Worm (Caenorhabditis elegans): Measurements from ENCODE around the gene ncs-4.

ncs-4 gene

DNA sequence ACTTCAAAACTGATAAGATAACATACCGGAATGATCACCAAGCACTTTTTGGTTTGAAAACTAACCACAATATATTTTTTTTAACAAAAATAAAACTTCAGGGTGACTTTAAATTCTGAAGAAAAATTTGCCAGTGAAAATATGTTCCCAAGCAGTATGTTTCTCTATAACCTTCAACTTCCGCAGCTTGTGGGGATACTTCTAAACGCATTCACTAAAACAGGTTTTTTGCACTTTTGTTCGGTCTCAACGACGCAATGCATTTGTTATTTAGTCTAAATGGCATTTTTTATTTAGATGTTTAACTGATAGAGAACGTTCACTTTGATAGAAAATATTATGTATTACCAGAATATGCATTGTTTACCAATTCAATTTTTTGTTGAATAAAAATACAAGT is 12.9 kb downstream of the ncs-4 start:
- TF ChIP-seq fkh-3 (tag; optimal IDR thresholded peaks at IDR 0.05) (no peak), die-1 (tag; optimal IDR thresholded peaks at IDR 0.05) (no peak), ztf-26 (tag; optimal IDR thresholded peaks at IDR 0.05) (no peak), B0035.1 (tag; optimal IDR thresholded peaks at IDR 0.05) (no peak), ceh-91 (GFP tag; IDR thresholded peaks at IDR 0.05) (no peak)

DNA sequence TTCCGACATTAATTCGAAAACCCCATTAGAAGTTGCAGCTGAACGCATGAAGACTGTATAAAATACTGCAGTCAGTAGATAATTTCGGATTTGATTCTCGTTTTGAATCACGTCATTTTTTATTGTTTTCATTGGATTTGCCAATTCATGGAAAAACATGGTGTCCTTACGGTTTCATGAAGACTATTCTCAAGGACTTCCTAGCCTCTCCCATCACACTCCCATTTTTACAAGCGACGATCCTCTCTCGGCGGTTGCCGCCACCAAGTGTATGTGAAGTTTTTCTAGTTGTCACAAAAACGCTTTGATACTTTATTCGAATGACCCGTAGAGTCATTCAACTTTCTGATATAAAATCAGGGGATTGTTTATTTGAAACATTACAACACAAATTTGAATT is 13.5 kb downstream of the ncs-4 start:
- TF ChIP-seq nfya-1 (tag; optimal IDR thresholded peaks at IDR 0.05; ENCODE audit: borderline replicate concordance, insufficient read depth) = no peak
- TF ChIP-seq hlh-12 (tag; optimal IDR thresholded peaks at IDR 0.05) = no peak
- TF ChIP-seq F49E8.2 (tag; optimal IDR thresholded peaks at IDR 0.05; ENCODE audit: insufficient read depth) = no peak
- no peak for TF ChIP-seq K12H6.12 (tag; optimal IDR thresholded peaks at IDR 0.05)
- no peak for TF ChIP-seq lsy-27 (tag; optimal IDR thresholded peaks at IDR 0.05; ENCODE audit: borderline replicate concordance, insufficient read depth)
- no peak for TF ChIP-seq ekl-4 (GFP tag; IDR thresholded peaks at IDR 0.05)
- no peak for TF ChIP-seq him-1 (tag; optimal IDR thresholded peaks at IDR 0.05)
- TF ChIP-seq ztf-6 (GFP tag; IDR thresholded peaks at IDR 0.05) = no peak
- no peak for TF ChIP-seq nhr-90 (tag; optimal IDR thresholded peaks at IDR 0.05)
- no peak for TF ChIP-seq lin-54 (GFP tag; optimal IDR thresholded peaks at IDR 0.05)
- TF ChIP-seq hlh-26 (GFP tag; conservative IDR thresholded peaks at IDR 0.05) = no peak
- no peak for TF ChIP-seq Y56A3A.18 (GFP tag; IDR thresholded peaks at IDR 0.05)
- TF ChIP-seq mcd-1 (GFP tag; IDR thresholded peaks at IDR 0.05) = no peak
- TF ChIP-seq D2030.7 (GFP tag; IDR thresholded peaks at IDR 0.05) = no peak
- no peak for TF ChIP-seq Y79H2A.3 (GFP tag; conservative IDR thresholded peaks at IDR 0.05)
- no peak for TF ChIP-seq C06A6.2 (GFP tag; conservative IDR thresholded peaks at IDR 0.05)
- no peak for TF ChIP-seq attf-3 (GFP tag; conservative IDR thresholded peaks at IDR 0.05)
- no peak for TF ChIP-seq gei-17 (GFP tag; optimal IDR thresholded peaks at IDR 0.05)

DNA sequence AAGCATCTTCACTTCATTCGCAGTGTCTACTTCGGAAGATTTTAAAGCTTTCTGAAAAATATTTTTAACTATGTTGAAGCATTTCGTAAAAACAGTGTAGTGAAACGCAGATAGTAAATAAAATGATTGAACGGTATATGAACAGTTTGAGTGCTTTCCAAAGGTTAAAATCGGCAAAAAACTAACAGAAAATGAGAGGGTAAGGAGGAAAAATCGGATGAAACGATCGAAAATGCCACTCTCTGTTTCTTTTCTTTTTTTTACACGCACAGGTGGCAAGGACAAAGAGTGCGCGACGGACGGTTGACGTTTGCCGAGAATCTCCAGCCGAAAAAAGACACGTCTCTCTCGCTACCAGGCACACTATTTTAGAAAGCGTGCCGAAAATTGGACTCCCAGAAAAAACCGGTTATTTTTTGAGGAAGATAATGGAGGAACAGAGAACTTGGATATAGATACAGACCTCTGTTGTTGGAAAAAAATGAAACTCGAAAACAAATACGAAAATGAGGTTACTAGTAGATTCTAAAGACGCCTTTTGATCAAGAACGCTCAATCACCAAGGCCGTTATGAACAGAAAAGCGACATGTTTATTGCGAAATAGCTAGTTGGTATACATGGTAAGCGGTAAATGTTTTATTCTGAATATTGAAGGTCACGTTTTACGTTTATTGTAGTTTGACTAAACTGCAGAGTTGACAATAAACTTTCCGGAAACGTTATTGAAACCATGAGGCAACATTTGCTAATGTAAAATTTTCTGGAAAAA is 18.2 kb downstream of the ncs-4 start, which contains the start of gene myrf-2:
Gene myrf-2, minus strand, starts transcription at position 51 of the 770 bp plus-strand sequence.
- TF ChIP-seq cebp-1 (GFP tag; IDR thresholded peaks at IDR 0.05) = peak; percentile 43; the same call in 1 of the 2 replicates
- TF ChIP-seq cebp-1 (tag; optimal IDR thresholded peaks at IDR 0.05) = peak; percentile 88
- no peak for TF ChIP-seq nfyb-1 (GFP tag; IDR thresholded peaks at IDR 0.05)

ce11 chrX:10197204-10197756 is 21.0 kb downstream of the ncs-4 start, which contains the start of gene nucb-1:
TSS of gene nucb-1 (plus strand) at chrX:10197706.
- TF ChIP-seq bed-1 (GFP tag; IDR thresholded peaks at IDR 0.05) (no peak), lin-40 (tag; optimal IDR thresholded peaks at IDR 0.05) (peak; percentile 59), Y79H2A.3 (GFP tag; conservative IDR thresholded peaks at IDR 0.05) (no peak), F57C9.4 (tag; optimal IDR thresholded peaks at IDR 0.05) (no peak), nhr-80 (tag; optimal IDR thresholded peaks at IDR 0.05) (peak; percentile 67), let-607 (tag; optimal IDR thresholded peaks at IDR 0.05) (peak; percentile 87 to 96), athp-1 (tag; optimal IDR thresholded peaks at IDR 0.05) (no peak), dox-1 (GFP tag; IDR thresholded peaks at IDR 0.05) (no peak), unc-62 (GFP tag; optimal IDR thresholded peaks at IDR 0.05) (peak; percentile 17), aptf-2 (GFP tag; conservative IDR thresholded peaks at IDR 0.05) (no peak), K11D2.4 (GFP tag; IDR thresholded peaks at IDR 0.05) (no peak), mel-28 (tag; optimal IDR thresholded peaks at IDR 0.05; ENCODE audit: borderline replicate concordance) (no peak), attf-3 (GFP tag; conservative IDR thresholded peaks at IDR 0.05) (peak; percentile 94), Y53G8AR.9 (GFP tag; conservative IDR thresholded peaks at IDR 0.05) (no peak), K12H6.12 (tag; optimal IDR thresholded peaks at IDR 0.05) (no peak), cebp-1 (GFP tag; IDR thresholded peaks at IDR 0.05) (no peak), cebp-1 (tag; optimal IDR thresholded peaks at IDR 0.05) (peak; percentile 45), zim-3 (tag; optimal IDR thresholded peaks at IDR 0.05) (no peak), ccch-3 (GFP tag; optimal IDR thresholded peaks at IDR 0.05) (no peak), hmg-1.2 (GFP tag; IDR thresholded peaks at IDR 0.05) (peak; percentile 34; the same call in 1 of the 2 replicates), lin-54 (GFP tag; optimal IDR thresholded peaks at IDR 0.05) (no peak), attf-6 (GFP tag; IDR thresholded peaks at IDR 0.05) (no peak)

All from whole organism, young adult.